Fruit fly (Drosophila melanogaster): ENCODE results near the gene CG33912.

Gene CG33912

DNA sequence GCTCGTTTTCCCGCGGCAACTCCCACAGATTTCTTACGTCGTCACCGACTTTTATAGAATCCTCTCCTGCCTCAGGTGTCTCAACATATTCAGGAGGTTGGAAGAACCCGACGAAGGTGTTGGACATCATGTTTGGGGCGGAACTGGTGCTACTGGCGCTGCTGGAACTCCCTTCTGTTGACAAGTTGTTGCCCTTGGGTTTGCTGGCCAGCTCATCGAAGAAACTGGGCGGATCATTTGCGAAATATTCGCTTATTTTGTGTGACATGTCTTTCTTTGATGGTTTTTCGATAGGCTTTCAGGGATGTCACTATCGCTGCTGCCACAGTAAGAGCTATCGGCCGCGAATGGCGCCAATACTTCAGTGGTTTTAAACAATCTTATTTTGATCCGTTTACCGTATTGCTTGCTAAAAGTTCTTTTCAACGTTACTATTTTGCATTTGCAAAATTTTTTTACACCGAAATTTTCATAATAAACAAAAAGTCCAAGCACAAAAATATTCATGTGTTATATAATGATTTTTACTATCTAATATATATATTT is 32.4 kb upstream of the CG33912 start, which contains the start of gene CG11396 (continued):
- no peak for TF ChIP-seq CG2202 (tag; optimal IDR thresholded peaks at IDR 0.05)
- no peak for TF ChIP-seq CG8944 (GFP tag; optimal IDR thresholded peaks at IDR 0.05)
- TF ChIP-seq ind (GFP tag; optimal IDR thresholded peaks at IDR 0.05), result no peak
- TF ChIP-seq vnd (GFP tag; IDR thresholded peaks at IDR 0.05; ENCODE audit: partially characterized antibody), result peak; percentile 90
- no peak for TF ChIP-seq CG6813 (GFP tag; optimal IDR thresholded peaks at IDR 0.05)
- no peak for TF ChIP-seq pnt (GFP tag; optimal IDR thresholded peaks at IDR 0.05)
- TF ChIP-seq CG13775 (GFP tag; optimal IDR thresholded peaks at IDR 0.05), result no peak
- no peak for TF ChIP-seq sqz (GFP tag; optimal IDR thresholded peaks at IDR 0.05)
- peak; percentile 86 for TF ChIP-seq CG14860 (GFP tag; IDR thresholded peaks at IDR 0.05; ENCODE audit: partially characterized antibody)
- TF ChIP-seq onecut (GFP tag; IDR thresholded peaks at IDR 0.05), result no peak
- TF ChIP-seq CG7839 (tag; optimal IDR thresholded peaks at IDR 0.05), result no peak
- TF ChIP-seq CG1233 (GFP tag; optimal IDR thresholded peaks at IDR 0.05), result no peak
- TF ChIP-seq sna (GFP tag; IDR thresholded peaks at IDR 0.05; ENCODE audit: partially characterized antibody), result peak; percentile 88
- no peak for TF ChIP-seq ewg (GFP tag; optimal IDR thresholded peaks at IDR 0.05)
- no peak for TF ChIP-seq ap (GFP tag; IDR thresholded peaks at IDR 0.05)
- TF ChIP-seq nmo (GFP tag; optimal IDR thresholded peaks at IDR 0.05), result no peak
- no peak for TF ChIP-seq CG6683 (GFP tag; optimal IDR thresholded peaks at IDR 0.05)
- no peak for TF ChIP-seq CG12236 (GFP tag; optimal IDR thresholded peaks at IDR 0.05)
- no peak for TF ChIP-seq fd96Cb (tag; optimal IDR thresholded peaks at IDR 0.05)
- TF ChIP-seq Vsx1 (GFP tag; optimal IDR thresholded peaks at IDR 0.05), result no peak
- TF ChIP-seq bsh (GFP tag; optimal IDR thresholded peaks at IDR 0.05), result no peak
- TF ChIP-seq Doc3 (GFP tag; IDR thresholded peaks at IDR 0.05; ENCODE audit: partially characterized antibody), result peak; percentile 90
- TF ChIP-seq Ada2b (GFP tag; IDR thresholded peaks at IDR 0.05), result no peak
- TF ChIP-seq CG7357 (GFP tag; IDR thresholded peaks at IDR 0.05), result no peak
- TF ChIP-seq Dip3 (GFP tag; optimal IDR thresholded peaks at IDR 0.05), result no peak
- no peak for TF ChIP-seq CG7786 (GFP tag; optimal IDR thresholded peaks at IDR 0.05)
- no peak for TF ChIP-seq org-1 (GFP tag; optimal IDR thresholded peaks at IDR 0.05)
- TF ChIP-seq CG7928 (GFP tag; optimal IDR thresholded peaks at IDR 0.05), result no peak
- TF ChIP-seq Atf6 (GFP tag; IDR thresholded peaks at IDR 0.05), result no peak
- TF ChIP-seq eve (GFP tag; optimal IDR thresholded peaks at IDR 0.05), result no peak
- no peak for TF ChIP-seq CG12744 (GFP tag; optimal IDR thresholded peaks at IDR 0.05)
- TF ChIP-seq pan (optimal IDR thresholded peaks at IDR 0.05), result no peak
- TF ChIP-seq pan (GFP tag; optimal IDR thresholded peaks at IDR 0.05 in 1 of 2, IDR thresholded peaks at IDR 0.05 in 1 of 2), result no peak
- TF ChIP-seq CG6272 (GFP tag; IDR thresholded peaks at IDR 0.05), result no peak
- TF ChIP-seq insv (GFP tag; optimal IDR thresholded peaks at IDR 0.05), result no peak
- TF ChIP-seq CG10462 (GFP tag; optimal IDR thresholded peaks at IDR 0.05), result no peak
- TF ChIP-seq CG14965 (GFP tag; optimal IDR thresholded peaks at IDR 0.05; ENCODE audit: borderline replicate concordance), result no peak
- TF ChIP-seq CG4854 (GFP tag; optimal IDR thresholded peaks at IDR 0.05), result no peak
- TF ChIP-seq CG2712 (tag; optimal IDR thresholded peaks at IDR 0.05), result peak; percentile 22
- TF ChIP-seq CG12659 (GFP tag; optimal IDR thresholded peaks at IDR 0.05), result no peak
- TF ChIP-seq scrt (GFP tag; optimal IDR thresholded peaks at IDR 0.05), result no peak
- TF ChIP-seq Ets97D (GFP tag; optimal IDR thresholded peaks at IDR 0.05), result peak; percentile 20
- no peak for TF ChIP-seq D (optimal IDR thresholded peaks at IDR 0.05)
- TF ChIP-seq D (GFP tag; optimal IDR thresholded peaks at IDR 0.05), result no peak
- TF ChIP-seq otp (GFP tag; IDR thresholded peaks at IDR 0.05), result no peak
- no peak for TF ChIP-seq ATbp (GFP tag; optimal IDR thresholded peaks at IDR 0.05)
- peak; percentile 5 for TF ChIP-seq her (GFP tag; optimal IDR thresholded peaks at IDR 0.05)
- TF ChIP-seq inv (GFP tag; IDR thresholded peaks at IDR 0.05; ENCODE audit: partially characterized antibody), result peak; percentile 90
- TF ChIP-seq amos (GFP tag; IDR thresholded peaks at IDR 0.05; ENCODE audit: partially characterized antibody), result peak; percentile 97
- no peak for TF ChIP-seq CG1024 (GFP tag; IDR thresholded peaks at IDR 0.05)
- TF ChIP-seq CG16779 (GFP tag; IDR thresholded peaks at IDR 0.05), result no peak

Measured in whole organism, embryonic.